Worm (Caenorhabditis elegans) whole organism, L4 larva: ENCODE measurements around the gene C15B12.2.
A peak's percentile ranks its signal among the peaks of the same experiment; 100 is the strongest.

Experiments
- aha-1 ChIP-seq: fragments of 150-350 bp; peaks from one replicate; lab custom pipeline; 2014; ENCODE audit warnings: missing biosample characterization, missing genetic modification characterization
- ceh-32 ChIP-seq: sonication (generic microtip); optimal IDR thresholded peaks from 2 replicates; lab custom pipeline; 2016; ENCODE audit warnings: mild to moderate bottlenecking, missing genetic modification characterization, missing compliant biosample characterization; ENCODE audit not compliant: poor library complexity
- cey-2 ChIP-seq: sonication (generic microtip); optimal IDR thresholded peaks from 3 replicates; lab custom pipeline; 2017; ENCODE audit warnings: missing genetic modification characterization, mild to moderate bottlenecking, missing compliant biosample characterization, antibody characterized with exemption, borderline replicate concordance; ENCODE audit not compliant: insufficient read depth
- daf-16 ChIP-seq, 3 experiments: sonication (generic microtip); optimal IDR thresholded peaks; 2 replicates each; lab custom pipeline; 2016 to 2017; ENCODE audit warnings: missing genetic modification characterization in 3 of 3, missing genetic modification reagents in 3 of 3, mild to moderate bottlenecking in 2 of 3, missing compliant biosample characterization in 2 of 3, missing biosample characterization in 1 of 3, moderate library complexity in 1 of 3
- daf-19 ChIP-seq: fragments of 200-800 bp; sonication (Bioruptor generic); conservative IDR thresholded peaks from 2 replicates; pipeline ENCODE4 v1.3.6; 2022; ENCODE audit warnings: missing genetic modification characterization, missing compliant biosample characterization
- dmd-6 ChIP-seq: fragments of 200-800 bp; sonication (Bioruptor generic); IDR thresholded peaks from 2 replicates; pipeline ENCODE4 v1.3.6; 2022; ENCODE audit warnings: missing genetic modification reagents, missing genetic modification characterization, missing compliant biosample characterization
- dmd-8 ChIP-seq: fragments of 200-800 bp; sonication (Bioruptor generic); IDR thresholded peaks from 2 replicates; pipeline ENCODE4 v1.3.6; 2022; ENCODE audit warnings: missing genetic modification characterization, missing compliant biosample characterization
- dve-1 ChIP-seq: sonication (generic microtip); optimal IDR thresholded peaks from 2 replicates; lab custom pipeline; 2017; ENCODE audit warnings: antibody characterized with exemption, mild to moderate bottlenecking, missing genetic modification characterization, missing compliant biosample characterization; ENCODE audit not compliant: insufficient read depth
- egl-43 ChIP-seq: fragments of 200-800 bp; sonication (Bioruptor generic); IDR thresholded peaks from 2 replicates; pipeline ENCODE4 v1.3.6; 2022; ENCODE audit warnings: missing genetic modification reagents, missing genetic modification characterization, missing compliant biosample characterization
- lir-3 ChIP-seq: sonication (generic microtip); optimal IDR thresholded peaks from 2 replicates; lab custom pipeline; 2016; ENCODE audit warnings: mild to moderate bottlenecking, missing genetic modification characterization, missing compliant biosample characterization
- lsy-2 ChIP-seq, 2 experiments: fragments of 150-350 bp in 1 of 2; sonication (generic microtip) in 1 of 2; optimal IDR thresholded peaks; 2 replicates each; lab custom pipeline; 2014 to 2017; ENCODE audit warnings: missing biosample characterization in 2 of 2, missing genetic modification characterization in 2 of 2
- mdl-1 ChIP-seq, 2 experiments: fragments of 150-350 bp in 1 of 2; sonication (generic microtip) in 1 of 2; optimal IDR thresholded peaks; 2 replicates each; lab custom pipeline; 2014 to 2017; ENCODE audit warnings: missing biosample characterization in 2 of 2, missing genetic modification characterization in 2 of 2
- mdt-29 ChIP-seq: fragments of 200-800 bp; sonication (Bioruptor generic); IDR thresholded peaks from 2 replicates; pipeline ENCODE4 v1.3.6; 2022; ENCODE audit warnings: missing genetic modification reagents, missing genetic modification characterization, missing compliant biosample characterization
- mep-1 ChIP-seq: fragments of 150-350 bp; sonication (generic microtip); optimal IDR thresholded peaks from 3 replicates; lab custom pipeline; 2014; ENCODE audit warnings: missing biosample characterization, missing genetic modification characterization
- mes-2 ChIP-seq: sonication (generic microtip); optimal IDR thresholded peaks from 2 replicates; lab custom pipeline; 2016; ENCODE audit warnings: missing genotype, mild to moderate bottlenecking, missing genetic modification characterization, missing compliant biosample characterization; ENCODE audit not compliant: poor library complexity, severe bottlenecking
- mxl-2 ChIP-seq: fragments of 200-800 bp; sonication (Bioruptor generic); conservative IDR thresholded peaks from 2 replicates; pipeline ENCODE4 v1.3.6; 2022; ENCODE audit warnings: missing genetic modification reagents, missing genetic modification characterization, missing compliant biosample characterization
- mxl-3 ChIP-seq: fragments of 200-800 bp; sonication (Bioruptor generic); optimal IDR thresholded peaks from 2 replicates; lab custom pipeline; 2018; ENCODE audit warnings: mild to moderate bottlenecking, missing genetic modification characterization, missing compliant biosample characterization
- nhr-10 ChIP-seq: fragments of 150-350 bp; optimal IDR thresholded peaks from 2 replicates; lab custom pipeline; 2014; ENCODE audit warnings: missing biosample characterization, missing genetic modification characterization
- nhr-28 ChIP-seq: fragments of 150-350 bp; optimal IDR thresholded peaks from 2 replicates; lab custom pipeline; 2014; ENCODE audit warnings: missing biosample characterization, missing genetic modification characterization
- nhr-6 ChIP-seq: fragments of 150-350 bp; optimal IDR thresholded peaks from 2 replicates; lab custom pipeline; 2014; ENCODE audit warnings: missing biosample characterization, missing genetic modification characterization
- nhr-77 ChIP-seq: fragments of 150-350 bp; optimal IDR thresholded peaks from 2 replicates; lab custom pipeline; 2014; ENCODE audit warnings: missing biosample characterization, missing genetic modification characterization
- pqm-1 ChIP-seq: sonication (generic microtip); optimal IDR thresholded peaks from 2 replicates; lab custom pipeline; 2017; ENCODE audit warnings: missing biosample characterization, missing genetic modification characterization
- rbr-2 ChIP-seq: sonication (generic microtip); optimal IDR thresholded peaks from 2 replicates; lab custom pipeline; 2016; ENCODE audit warnings: missing genotype, missing genetic modification characterization, missing compliant biosample characterization
- tag-97 ChIP-seq: fragments of 200-800 bp; sonication (Bioruptor generic); IDR thresholded peaks from 2 replicates; pipeline ENCODE4 v1.3.6; 2022; ENCODE audit warnings: missing genetic modification characterization, missing compliant biosample characterization
- unc-62 ChIP-seq, 3 experiments: fragments of 150-350 bp in 1 of 3; sonication (generic microtip); optimal IDR thresholded peaks in 2 of 3; peaks in 1 of 3; 1 replicate in 1 of 3; 2 replicates in 2 of 3; lab custom pipeline; 2014 to 2017; ENCODE audit warnings: missing biosample characterization in 3 of 3, missing genetic modification characterization in 3 of 3, missing genetic modification reagents in 3 of 3, missing genotype in 1 of 3
- zfp-3 ChIP-seq: fragments of 200-800 bp; sonication (Bioruptor generic); conservative IDR thresholded peaks from 2 replicates; pipeline ENCODE4 v1.3.6; 2022; ENCODE audit warnings: missing genetic modification reagents, missing genetic modification characterization, missing compliant biosample characterization

C15B12.2 gene

DNA sequence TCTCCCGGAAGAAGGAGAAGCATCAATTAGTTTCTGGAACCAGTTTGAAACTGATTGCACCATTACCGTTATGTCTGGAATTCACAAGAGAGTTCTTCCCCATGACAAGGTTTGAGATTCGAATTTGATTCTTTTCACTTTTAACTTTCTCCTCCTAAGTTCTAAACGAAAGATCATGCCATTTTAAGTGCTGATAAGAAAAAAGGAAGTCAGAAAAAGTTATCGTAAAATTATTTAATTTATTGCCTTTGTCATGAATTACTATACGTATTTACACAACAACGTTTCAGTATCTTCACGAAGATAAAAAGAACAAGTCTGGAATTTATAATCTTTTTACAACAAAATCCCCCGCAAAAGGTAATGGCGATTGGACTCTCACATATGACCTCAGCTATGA lies 3.1 kb upstream of the C15B12.2 start:
- TF ChIP-seq nhr-77 (tag; lab: Kevin White, UChicago): peak; percentile 24
- peak; percentile 27 for TF ChIP-seq pqm-1
- no peak for TF ChIP-seq cey-2
- no peak for TF ChIP-seq nhr-10
- TF ChIP-seq nhr-6 (tag; lab: Kevin White, UChicago): no peak
- no peak for TF ChIP-seq mes-2 (tag; lab: Kevin White, UChicago)
- peak; percentile 30 for TF ChIP-seq nhr-28 (tag; lab: Kevin White, UChicago)
- peak; percentile 43 for TF ChIP-seq dmd-6 (GFP tag; lab: Robert Waterston, UW)
- no peak for TF ChIP-seq mdt-29 (GFP tag; lab: Robert Waterston, UW)
- TF ChIP-seq daf-19 (GFP tag; lab: Robert Waterston, UW): no peak
- peak; percentile 21 for TF ChIP-seq dve-1 (tag; lab: Kevin White, UChicago)

DNA sequence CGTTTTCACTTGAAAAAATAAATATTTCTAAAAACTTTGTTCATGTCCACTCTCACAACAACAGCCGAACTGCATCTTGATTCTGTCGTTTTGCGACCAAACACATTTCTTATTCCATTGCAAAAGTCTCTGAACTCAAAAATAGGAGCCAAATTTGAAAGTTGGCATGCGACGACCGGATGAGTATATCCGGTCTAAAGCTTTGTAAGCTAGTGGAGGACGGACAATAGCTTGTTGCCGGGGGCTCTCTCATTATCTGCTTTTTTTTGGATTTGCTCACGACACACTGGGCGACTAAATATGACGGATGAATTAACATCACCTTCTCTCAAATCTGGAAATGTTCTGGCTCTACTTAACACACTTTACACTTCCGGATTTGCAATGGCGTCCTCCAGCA lies 1.5 kb upstream of the C15B12.2 start, which contains the start of gene K04E7.1:
TSS of gene K04E7.1 (plus strand) at position 301 of the 400 bp plus-strand sequence.
- peak; percentile 54 for TF ChIP-seq aha-1 (tag; lab: Kevin White, UChicago)
- TF ChIP-seq zfp-3 (GFP tag; lab: Robert Waterston, UW): no peak
- TF ChIP-seq, all 104 proteins: peak for 1

DNA sequence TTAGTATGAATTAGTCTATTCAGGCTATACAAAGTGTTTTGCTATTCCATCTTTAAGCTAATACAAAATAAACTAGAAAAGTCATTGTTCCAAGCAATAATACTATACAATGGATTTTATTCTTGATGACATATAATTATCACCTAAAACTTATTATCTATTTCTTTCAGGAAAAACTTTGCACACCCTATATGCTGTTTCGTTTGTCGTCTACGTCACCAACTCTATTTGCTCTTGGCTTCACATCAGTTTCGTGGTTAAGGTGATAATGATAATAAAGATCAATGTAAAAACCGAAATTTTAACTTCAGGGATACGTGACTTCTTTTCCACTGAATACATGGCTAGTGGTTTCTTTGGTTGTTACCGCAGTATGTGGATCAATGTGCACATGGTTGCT lies 733 bp upstream of the C15B12.2 start:
- TF ChIP-seq pqm-1 (peak; percentile 65), egl-43 (GFP tag; lab: Robert Waterston, UW) (no peak), dmd-8 (no peak), ceh-32 (no peak), mdl-1 (tag; optimal IDR thresholded peaks at IDR 0.05; lab: Kevin White, UChicago) (no peak), daf-16 (GFP tag; optimal IDR thresholded peaks at IDR 0.05; lab: Kevin White, UChicago) (no peak), daf-16 (tag; optimal IDR thresholded peaks at IDR 0.05; lab: Kevin White, UChicago) (peak; percentile 15), dmd-6 (GFP tag; lab: Robert Waterston, UW) (peak; percentile 55), rbr-2 (tag; lab: Kevin White, UChicago) (no peak), mep-1 (tag; lab: Kevin White, UChicago) (no peak)

DNA sequence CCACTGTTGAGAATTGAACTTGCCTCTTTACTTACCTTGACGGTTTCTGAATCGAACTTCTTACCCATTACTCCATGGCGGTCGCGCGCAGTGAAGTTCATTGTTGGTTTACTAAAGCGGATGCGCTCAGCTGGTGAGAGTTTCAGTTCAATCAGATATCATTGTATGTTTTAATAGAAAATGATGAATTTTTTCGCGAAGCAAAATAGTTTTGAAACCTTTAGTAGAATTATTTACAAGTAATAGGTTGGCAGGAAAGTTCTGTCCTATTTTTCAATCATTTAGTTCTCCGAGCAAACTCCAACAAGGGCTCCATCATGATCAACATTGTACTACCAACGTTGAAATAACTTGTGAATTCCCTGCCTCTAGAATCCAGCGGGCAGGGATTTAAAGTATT lies 4.2 kb downstream of the C15B12.2 start, which contains the start of gene C15B12.3:
TSS of gene C15B12.3 (minus strand) at position 101 of the 400 bp plus-strand sequence.
- no peak for TF ChIP-seq lsy-2 (tag; optimal IDR thresholded peaks at IDR 0.05; lab: Kevin White, UChicago)
- TF ChIP-seq unc-62 (GFP tag; optimal IDR thresholded peaks at IDR 0.05 in 1 of 2; lab: Kevin White, UChicago): peak in 1 of 2 experiments; percentile 57
- TF ChIP-seq unc-62 (tag; optimal IDR thresholded peaks at IDR 0.05; lab: Kevin White, UChicago): no peak
- no peak for TF ChIP-seq mxl-3 (GFP tag; lab: Kevin White, UChicago)
- TF ChIP-seq mxl-2: no peak

ce11 chrX:6468499-6468898 lies 5.3 kb downstream of the C15B12.2 start, which contains the start of gene C15B12.9:
C15B12.9 (plus strand) TSS chrX:6468799.
- TF ChIP-seq unc-62 (GFP tag; optimal IDR thresholded peaks at IDR 0.05 in 1 of 2; lab: Kevin White, UChicago) (peak in 1 of 2 experiments; percentile 42), unc-62 (tag; optimal IDR thresholded peaks at IDR 0.05; lab: Kevin White, UChicago) (no peak), lir-3 (tag; lab: Kevin White, UChicago) (no peak)
- TF ChIP-seq, all 104 proteins: peak for 1

DNA sequence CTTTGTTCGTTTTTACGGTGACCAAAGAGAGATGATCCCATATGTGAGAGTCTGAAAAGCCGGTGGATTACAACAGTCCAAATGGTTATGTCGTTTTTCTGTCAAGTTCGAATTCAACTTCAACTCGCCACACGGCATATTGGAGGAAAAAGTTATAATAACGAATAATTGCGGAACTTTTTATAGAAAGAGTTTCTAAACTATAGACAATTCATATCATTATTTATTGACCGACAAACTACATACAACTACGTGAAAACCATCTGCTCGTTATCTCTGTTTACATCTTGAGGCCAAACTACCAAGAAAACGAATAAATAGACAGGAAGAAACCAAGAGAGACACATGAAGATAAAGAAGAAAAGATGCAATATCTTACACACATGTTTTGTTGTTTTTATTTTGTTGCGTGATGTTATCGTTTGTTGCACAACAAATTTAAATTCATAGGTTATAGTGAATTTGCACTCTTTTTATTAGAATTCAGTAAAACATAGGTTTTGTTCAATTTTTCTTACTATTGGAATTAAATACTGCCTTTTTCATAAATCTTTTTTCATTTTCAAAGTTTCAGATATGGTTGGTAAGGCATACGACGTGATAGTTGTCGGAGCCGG lies 10.6 kb downstream of the C15B12.2 start, which contains the start of the genes C15B12.4 and C15B12.8:
TSS of gene C15B12.4 (minus strand) at position 51 of the 617 bp plus-strand sequence.
TSS of gene C15B12.8 (plus strand) at position 567 of the 617 bp plus-strand sequence.
- TF ChIP-seq tag-97 (GFP tag; lab: Robert Waterston, UW) (no peak), unc-62 (GFP tag; optimal IDR thresholded peaks at IDR 0.05 in 1 of 2; lab: Kevin White, UChicago) (peak in 1 of 2 experiments; percentile 17), unc-62 (tag; optimal IDR thresholded peaks at IDR 0.05; lab: Kevin White, UChicago) (no peak), daf-16 (GFP tag; optimal IDR thresholded peaks at IDR 0.05; lab: Kevin White, UChicago) (peak in 1 of 2 experiments; percentile 87), daf-16 (tag; optimal IDR thresholded peaks at IDR 0.05; lab: Kevin White, UChicago) (no peak)
